Fruit fly (Drosophila melanogaster) whole organism, prepupa: ENCODE measurements around the gene CG11267.

ENCODE experiments used
- Blimp-1 ChIP-seq: fragments of 200-800 bp; sonication (Bioruptor generic); optimal IDR thresholded peaks from 3 replicates; lab custom pipeline; 2017; ENCODE audit warnings: missing biosample characterization, missing genetic modification characterization, mild to moderate bottlenecking, moderate library complexity, missing genetic modification reagents
- CG10669 ChIP-seq: fragments of 200-800 bp; sonication (Bioruptor generic); optimal IDR thresholded peaks from 3 replicates; lab custom pipeline; 2018; ENCODE audit warnings: missing biosample characterization, mild to moderate bottlenecking, missing genetic modification characterization, moderate library complexity
- CG11294 ChIP-seq: fragments of 200-800 bp; sonication (Bioruptor generic); IDR thresholded peaks from 2 replicates; pipeline ENCODE4 v1.3.6; 2022; ENCODE audit warnings: missing biosample characterization, missing genetic modification characterization
- CG15336 ChIP-seq: fragments of 200-800 bp; sonication (Bioruptor generic); IDR thresholded peaks from 2 replicates; pipeline ENCODE4 v1.3.6; 2022; ENCODE audit warnings: missing biosample characterization, missing genetic modification characterization
- CG1621 ChIP-seq: fragments of 200-800 bp; sonication (Bioruptor generic); optimal IDR thresholded peaks from 3 replicates; lab custom pipeline; 2018; ENCODE audit warnings: missing biosample characterization, mild to moderate bottlenecking, missing genetic modification characterization
- CG16779 ChIP-seq: fragments of 200-800 bp; sonication (Bioruptor generic); optimal IDR thresholded peaks from 3 replicates; lab custom pipeline; 2017; ENCODE audit warnings: missing biosample characterization, mild to moderate bottlenecking, missing genetic modification characterization
- CG3032 ChIP-seq: fragments of 200-800 bp; optimal IDR thresholded peaks from 2 replicates; lab custom pipeline; 2019; ENCODE audit warnings: missing biosample characterization, mild to moderate bottlenecking, missing genetic modification characterization, moderate library complexity
- CG32006 ChIP-seq: fragments of 200-800 bp; sonication (Bioruptor generic); optimal IDR thresholded peaks from 3 replicates; lab custom pipeline; 2017; ENCODE audit warnings: missing biosample characterization, mild to moderate bottlenecking, missing genetic modification characterization
- CG34406 ChIP-seq: fragments of 200-800 bp; sonication (Bioruptor generic); optimal IDR thresholded peaks from 3 replicates; lab custom pipeline; 2016; ENCODE audit warnings: missing biosample characterization, missing genetic modification characterization
- CG3919 ChIP-seq: fragments of 200-800 bp; sonication (Bioruptor generic); optimal IDR thresholded peaks from 3 replicates; lab custom pipeline; 2016; ENCODE audit warnings: missing biosample characterization, missing genetic modification characterization
- CG4318 ChIP-seq: fragments of 200-800 bp; sonication (Bioruptor generic); optimal IDR thresholded peaks from 3 replicates; lab custom pipeline; 2017; ENCODE audit warnings: missing biosample characterization, mild to moderate bottlenecking, missing genetic modification characterization
- CG6163 ChIP-seq: fragments of 200-800 bp; sonication (Bioruptor generic); IDR thresholded peaks from 3 replicates; pipeline ENCODE4 v1.3.6; 2022; ENCODE audit warnings: missing biosample characterization, missing genetic modification characterization
- CG6276 ChIP-seq: fragments of 200-800 bp; sonication (Bioruptor generic); optimal IDR thresholded peaks from 2 replicates; lab custom pipeline; 2017; ENCODE audit warnings: missing biosample characterization, mild to moderate bottlenecking, missing genetic modification characterization
- CG6792 ChIP-seq: fragments of 200-800 bp; sonication (Bioruptor generic); optimal IDR thresholded peaks from 3 replicates; lab custom pipeline; 2016; ENCODE audit warnings: missing biosample characterization, missing genetic modification characterization
- CG6854 ChIP-seq: fragments of 200-800 bp; sonication (Bioruptor generic); optimal IDR thresholded peaks from 2 replicates; lab custom pipeline; 2017; ENCODE audit warnings: missing biosample characterization, mild to moderate bottlenecking, missing genetic modification characterization
- CG7368 ChIP-seq: fragments of 200-800 bp; sonication (Bioruptor generic); optimal IDR thresholded peaks from 3 replicates; lab custom pipeline; 2016; ENCODE audit warnings: missing biosample characterization, missing genetic modification characterization
- CG8119 ChIP-seq: fragments of 200-800 bp; sonication (Bioruptor generic); IDR thresholded peaks from 3 replicates; pipeline ENCODE4 v1.3.6; 2022; ENCODE audit warnings: missing biosample characterization, missing genetic modification characterization
- CG8319 ChIP-seq: fragments of 200-800 bp; sonication (Bioruptor generic); optimal IDR thresholded peaks from 3 replicates; lab custom pipeline; 2016; ENCODE audit warnings: missing biosample characterization, missing genetic modification characterization
- CG8632 ChIP-seq: fragments of 200-800 bp; sonication (Bioruptor generic); optimal IDR thresholded peaks from 3 replicates; lab custom pipeline; 2016; ENCODE audit warnings: missing biosample characterization, missing genetic modification characterization
- Eip75B ChIP-seq: fragments of 200-800 bp; sonication (Bioruptor generic); optimal IDR thresholded peaks from 3 replicates; lab custom pipeline; 2016; ENCODE audit warnings: missing biosample characterization, missing genetic modification characterization
- Eip93F ChIP-seq: fragments of 200-800 bp; sonication (Bioruptor generic); optimal IDR thresholded peaks from 2 replicates; lab custom pipeline; 2016; ENCODE audit warnings: missing biosample characterization, mild to moderate bottlenecking, missing genetic modification characterization
- Ets21C ChIP-seq: fragments of 200-800 bp; sonication (Bioruptor generic); optimal IDR thresholded peaks from 3 replicates; lab custom pipeline; 2016; ENCODE audit warnings: missing biosample characterization, missing genetic modification characterization
- Ets96B ChIP-seq: fragments of 200-800 bp; optimal IDR thresholded peaks from 2 replicates; lab custom pipeline; 2019; ENCODE audit warnings: missing biosample characterization, mild to moderate bottlenecking, missing genetic modification characterization, moderate library complexity
- Gug ChIP-seq: fragments of 200-800 bp; sonication (Bioruptor generic); IDR thresholded peaks from 2 replicates; pipeline ENCODE4 v1.3.6; 2022; ENCODE audit warnings: missing biosample characterization, missing genetic modification characterization
- Hr38 ChIP-seq: sonication (Bioruptor generic); optimal IDR thresholded peaks from 2 replicates; lab custom pipeline; 2016; ENCODE audit warnings: missing biosample characterization, missing genetic modification characterization
- Hr4 ChIP-seq: fragments of 200-800 bp; sonication (Bioruptor generic); optimal IDR thresholded peaks from 3 replicates; lab custom pipeline; 2016; ENCODE audit warnings: missing biosample characterization, missing genetic modification characterization
- Met ChIP-seq: fragments of 200-800 bp; sonication (Bioruptor generic); optimal IDR thresholded peaks from 3 replicates; lab custom pipeline; 2016; ENCODE audit warnings: missing biosample characterization, missing genetic modification characterization
- Smox ChIP-seq: fragments of 200-800 bp; sonication (Bioruptor generic); optimal IDR thresholded peaks from 3 replicates; lab custom pipeline; 2016; ENCODE audit warnings: missing biosample characterization, missing genetic modification characterization
- Sox14 ChIP-seq: fragments of 200-800 bp; sonication (Bioruptor generic); optimal IDR thresholded peaks from 3 replicates; lab custom pipeline; 2016; ENCODE audit warnings: missing biosample characterization, missing genetic modification characterization
- Sox15 ChIP-seq: fragments of 200-800 bp; sonication (Bioruptor generic); optimal IDR thresholded peaks from 3 replicates; lab custom pipeline; 2016; ENCODE audit warnings: missing biosample characterization, missing genetic modification characterization
- achi ChIP-seq: fragments of 200-800 bp; sonication (Bioruptor generic); optimal IDR thresholded peaks from 3 replicates; lab custom pipeline; 2016; ENCODE audit warnings: missing biosample characterization, missing genetic modification characterization
- acj6 ChIP-seq: fragments of 200-800 bp; sonication (Bioruptor generic); optimal IDR thresholded peaks from 3 replicates; lab custom pipeline; 2016; ENCODE audit warnings: missing biosample characterization, missing genetic modification characterization
- cyc ChIP-seq: fragments of 200-800 bp; sonication (Bioruptor generic); optimal IDR thresholded peaks from 3 replicates; lab custom pipeline; 2016; ENCODE audit warnings: missing biosample characterization, missing genetic modification characterization
- dac ChIP-seq: fragments of 200-800 bp; sonication (Bioruptor generic); optimal IDR thresholded peaks from 2 replicates; lab custom pipeline; 2017; ENCODE audit warnings: missing biosample characterization, mild to moderate bottlenecking, missing genetic modification characterization
- dsx ChIP-seq: fragments of 200-800 bp; optimal IDR thresholded peaks from 3 replicates; lab custom pipeline; 2019; ENCODE audit warnings: missing biosample characterization, mild to moderate bottlenecking, missing genetic modification characterization, moderate library complexity; ENCODE audit not compliant: poor library complexity, severe bottlenecking
- eg ChIP-seq: fragments of 200-800 bp; sonication (Bioruptor generic); IDR thresholded peaks from 3 replicates; pipeline ENCODE4 v1.3.6; 2022; ENCODE audit warnings: missing biosample characterization, missing genetic modification characterization
- esn ChIP-seq: fragments of 200-800 bp; sonication (Bioruptor generic); optimal IDR thresholded peaks from 2 replicates; lab custom pipeline; 2016; ENCODE audit warnings: missing biosample characterization, mild to moderate bottlenecking, missing genetic modification characterization, moderate library complexity
- fd59A ChIP-seq: fragments of 200-800 bp; sonication (Bioruptor generic); optimal IDR thresholded peaks from 2 replicates; lab custom pipeline; 2017; ENCODE audit warnings: missing biosample characterization, mild to moderate bottlenecking, missing genetic modification characterization, missing genetic modification reagents
- fd85E ChIP-seq: fragments of 200-800 bp; sonication (Bioruptor generic); optimal IDR thresholded peaks from 3 replicates; lab custom pipeline; 2016; ENCODE audit warnings: missing biosample characterization, missing genetic modification characterization
- fkh ChIP-seq: fragments of 200-800 bp; sonication (Bioruptor generic); optimal IDR thresholded peaks from 3 replicates; lab custom pipeline; 2017; ENCODE audit warnings: missing biosample characterization, mild to moderate bottlenecking, missing genetic modification characterization, moderate library complexity
- net ChIP-seq: fragments of 200-800 bp; sonication (Bioruptor generic); optimal IDR thresholded peaks from 3 replicates; lab custom pipeline; 2016; ENCODE audit warnings: missing biosample characterization, missing genetic modification characterization
- pdm3 ChIP-seq: fragments of 200-800 bp; sonication (Bioruptor generic); optimal IDR thresholded peaks from 3 replicates; lab custom pipeline; 2016; ENCODE audit warnings: missing biosample characterization, missing genetic modification characterization
- salr ChIP-seq, 2 experiments: fragments of 200-800 bp; sonication (Bioruptor generic); optimal IDR thresholded peaks; 3 replicates each; lab custom pipeline; 2016 to 2018; ENCODE audit warnings: missing biosample characterization in 2 of 2, missing genetic modification characterization in 2 of 2, mild to moderate bottlenecking in 1 of 2
- spab ChIP-seq: fragments of 200-800 bp; sonication (Bioruptor generic); optimal IDR thresholded peaks from 2 replicates; lab custom pipeline; 2017; ENCODE audit warnings: missing biosample characterization, mild to moderate bottlenecking, missing genetic modification characterization, missing genetic modification reagents
- svp ChIP-seq: fragments of 200-800 bp; sonication (Bioruptor generic); peaks from one replicate; lab custom pipeline; 2016; ENCODE audit warnings: missing biosample characterization, missing genetic modification characterization
- vri ChIP-seq: fragments of 200-800 bp; sonication (Bioruptor generic); optimal IDR thresholded peaks from 3 replicates; lab custom pipeline; 2016; ENCODE audit warnings: missing biosample characterization, mild to moderate bottlenecking, missing genetic modification characterization

CG11267 gene

dm6 chr3L:13031326-13031725 lies 15.5 kb downstream of the CG11267 start:
- no peak for TF ChIP-seq CG6163 (GFP tag; lab: Robert Waterston, UW)
- TF ChIP-seq achi (GFP tag; lab: Kevin White, UChicago) = no peak
- no peak for TF ChIP-seq CG8632 (GFP tag; lab: Kevin White, UChicago)
- TF ChIP-seq dsx = no peak
- no peak for TF ChIP-seq CG3919 (GFP tag; lab: Kevin White, UChicago)
- TF ChIP-seq spab (GFP tag; lab: Kevin White, UChicago) = no peak
- TF ChIP-seq CG6854 (GFP tag; lab: Kevin White, UChicago) = no peak
- TF ChIP-seq CG34406 (GFP tag; lab: Kevin White, UChicago) = no peak
- no peak for TF ChIP-seq svp (GFP tag; lab: Kevin White, UChicago)
- no peak for TF ChIP-seq CG8319 (GFP tag; lab: Kevin White, UChicago)
- no peak for TF ChIP-seq CG32006 (GFP tag; lab: Kevin White, UChicago)
- no peak for TF ChIP-seq vri
- no peak for TF ChIP-seq CG8119 (GFP tag; lab: Robert Waterston, UW)
- no peak for TF ChIP-seq Hr38 (GFP tag; lab: Kevin White, UChicago)
- no peak for TF ChIP-seq Smox
- TF ChIP-seq acj6 (GFP tag; lab: Kevin White, UChicago) = no peak
- TF ChIP-seq Sox14 = no peak
- TF ChIP-seq, all 60 proteins: peak for 0

dm6 chr3L:13032085-13032914 lies 16.4 kb downstream of the CG11267 start:
- TF ChIP-seq CG15336 = no peak
- TF ChIP-seq CG8319 (GFP tag; lab: Kevin White, UChicago) = no peak
- TF ChIP-seq dsx = no peak
- no peak for TF ChIP-seq Sox15 (GFP tag; lab: Kevin White, UChicago)
- TF ChIP-seq Hr38 (GFP tag; lab: Kevin White, UChicago) = no peak
- no peak for TF ChIP-seq eg
- peak; percentile 33 for TF ChIP-seq pdm3 (GFP tag; lab: Kevin White, UChicago)
- no peak for TF ChIP-seq vri
- TF ChIP-seq spab (GFP tag; lab: Kevin White, UChicago) = no peak
- no peak for TF ChIP-seq net
- TF ChIP-seq dac (GFP tag; lab: Kevin White, UChicago) = no peak
- TF ChIP-seq CG11294 (GFP tag; lab: Robert Waterston, UW) = no peak
- TF ChIP-seq CG3032 (tag; lab: Kevin White, UChicago) = peak; percentile 33
- TF ChIP-seq Gug (GFP tag; lab: Robert Waterston, UW) = no peak
- TF ChIP-seq Eip75B (GFP tag; lab: Kevin White, UChicago) = peak; percentile 6
- TF ChIP-seq svp (GFP tag; lab: Kevin White, UChicago) = peak; percentile 89
- peak; percentile 41 for TF ChIP-seq acj6 (GFP tag; lab: Kevin White, UChicago)
- TF ChIP-seq cyc (GFP tag; lab: Kevin White, UChicago) = no peak
- TF ChIP-seq CG10669 (GFP tag; lab: Kevin White, UChicago) = no peak
- no peak for TF ChIP-seq CG8632 (GFP tag; lab: Kevin White, UChicago)
- TF ChIP-seq Ets21C (GFP tag; lab: Kevin White, UChicago) = no peak
- TF ChIP-seq CG6276 (GFP tag; lab: Kevin White, UChicago) = peak; percentile 5
- TF ChIP-seq fkh (GFP tag; lab: Kevin White, UChicago) = peak; percentile 86
- no peak for TF ChIP-seq Smox
- no peak for TF ChIP-seq CG6854 (GFP tag; lab: Kevin White, UChicago)
- peak; percentile 66 for TF ChIP-seq esn (GFP tag; lab: Kevin White, UChicago)
- no peak for TF ChIP-seq CG7368 (GFP tag; lab: Kevin White, UChicago)
- no peak for TF ChIP-seq Ets96B (tag; lab: Kevin White, UChicago)
- TF ChIP-seq CG4318 = no peak
- no peak for TF ChIP-seq Blimp-1
- peak; percentile 10 for TF ChIP-seq Met
- peak in 1 of 2 experiments; percentile 23 for TF ChIP-seq salr (GFP tag; optimal IDR thresholded peaks at IDR 0.05; lab: Kevin White, UChicago)
- TF ChIP-seq Eip93F (GFP tag; lab: Kevin White, UChicago) = no peak
- TF ChIP-seq Sox14 = no peak
- no peak for TF ChIP-seq Hr4 (GFP tag; lab: Kevin White, UChicago)
- TF ChIP-seq CG3919 (GFP tag; lab: Kevin White, UChicago) = peak; percentile 21
- peak; percentile 11 for TF ChIP-seq CG6792 (GFP tag; lab: Kevin White, UChicago)
- TF ChIP-seq CG1621 = no peak
- TF ChIP-seq CG34406 (GFP tag; lab: Kevin White, UChicago) = peak; percentile 5
- TF ChIP-seq fd85E (GFP tag; lab: Kevin White, UChicago) = no peak
- no peak for TF ChIP-seq fd59A
- no peak for TF ChIP-seq CG8119 (GFP tag; lab: Robert Waterston, UW)
- no peak for TF ChIP-seq CG16779 (tag; lab: Kevin White, UChicago)
- TF ChIP-seq achi (GFP tag; lab: Kevin White, UChicago) = peak; percentile 31
